Worm (Caenorhabditis elegans) whole organism, L2 larva: ENCODE data around the gene cec-5.

Experiments
- C34F6.9 ChIP-seq: fragments of 150-350 bp; optimal IDR thresholded peaks from 2 replicates; lab custom pipeline; 2014; ENCODE audit warnings: missing biosample characterization, missing genetic modification characterization
- Y55F3AM.14 ChIP-seq: fragments of 200-800 bp; sonication (Bioruptor generic); optimal IDR thresholded peaks from 2 replicates; lab custom pipeline; 2018; ENCODE audit warnings: mild to moderate bottlenecking, missing genetic modification characterization, missing compliant biosample characterization
- alr-1 ChIP-seq: fragments of 150-350 bp; optimal IDR thresholded peaks from 2 replicates; lab custom pipeline; 2014; ENCODE audit warnings: missing biosample characterization, missing genetic modification characterization
- aly-2 ChIP-seq: fragments of 150-350 bp; optimal IDR thresholded peaks from 2 replicates; lab custom pipeline; 2014; ENCODE audit warnings: missing biosample characterization, missing genetic modification characterization
- ama-1 ChIP-seq: fragments of 150-350 bp; optimal IDR thresholded peaks from 2 replicates; lab custom pipeline; 2018; ENCODE audit warnings: inconsistent platforms
- blmp-1 ChIP-seq: sonication (generic microtip); optimal IDR thresholded peaks from 2 replicates; lab custom pipeline; 2017; ENCODE audit warnings: missing genetic modification characterization, mild to moderate bottlenecking, missing compliant biosample characterization, antibody characterized with exemption, moderate library complexity; ENCODE audit not compliant: insufficient read depth
- ceh-16 ChIP-seq: fragments of 150-350 bp; optimal IDR thresholded peaks from 2 replicates; lab custom pipeline; 2014; ENCODE audit warnings: missing biosample characterization, missing genetic modification characterization
- ceh-82 ChIP-seq: fragments of 150-350 bp; optimal IDR thresholded peaks from 2 replicates; lab custom pipeline; 2014; ENCODE audit warnings: missing biosample characterization, missing genetic modification characterization
- dmd-4 ChIP-seq: sonication (generic microtip); optimal IDR thresholded peaks from 2 replicates; lab custom pipeline; 2017; ENCODE audit warnings: missing biosample characterization, missing genetic modification characterization
- fos-1 ChIP-seq: fragments of 150-350 bp; optimal IDR thresholded peaks from 2 replicates; lab custom pipeline; 2014; ENCODE audit warnings: missing biosample characterization, missing genetic modification characterization
- gmeb-1 ChIP-seq: fragments of 150-350 bp; optimal IDR thresholded peaks from 2 replicates; lab custom pipeline; 2014; ENCODE audit warnings: missing biosample characterization, missing genetic modification characterization
- lin-11 ChIP-seq: fragments of 150-350 bp; sonication (generic microtip); optimal IDR thresholded peaks from 2 replicates; lab custom pipeline; 2014; ENCODE audit warnings: missing biosample characterization, missing genetic modification characterization, inconsistent platforms, mixed read lengths
- lin-39 ChIP-seq: fragments of 150-350 bp; optimal IDR thresholded peaks from 2 replicates; lab custom pipeline; 2014; ENCODE audit warnings: missing biosample characterization, missing genetic modification reagents, missing genetic modification characterization
- lsy-2 ChIP-seq, 2 experiments: fragments of 150-350 bp in 1 of 2; sonication (generic microtip) in 1 of 2; optimal IDR thresholded peaks; 2 replicates each; lab custom pipeline; 2014 to 2017; ENCODE audit warnings: missing biosample characterization in 2 of 2, missing genetic modification characterization in 2 of 2
- mab-5 ChIP-seq: fragments of 150-350 bp; optimal IDR thresholded peaks from 2 replicates; lab custom pipeline; 2014; ENCODE audit warnings: missing biosample characterization, missing genetic modification characterization
- mbf-1 ChIP-seq: sonication (generic microtip); optimal IDR thresholded peaks from 2 replicates; lab custom pipeline; 2017; ENCODE audit warnings: missing biosample characterization, missing genetic modification characterization
- mdl-1 ChIP-seq, 2 experiments: fragments of 150-350 bp in 1 of 2; sonication (generic microtip) in 1 of 2; optimal IDR thresholded peaks; 2 replicates each; lab custom pipeline; 2017; ENCODE audit warnings: missing biosample characterization in 2 of 2, missing genetic modification characterization in 2 of 2
- nhr-10 ChIP-seq: sonication (generic microtip); optimal IDR thresholded peaks from 2 replicates; lab custom pipeline; 2017; ENCODE audit warnings: missing biosample characterization, missing genetic modification characterization
- nhr-11 ChIP-seq: fragments of 150-350 bp; optimal IDR thresholded peaks from 2 replicates; lab custom pipeline; 2014; ENCODE audit warnings: missing biosample characterization, missing genetic modification characterization
- nhr-12 ChIP-seq: fragments of 150-350 bp; optimal IDR thresholded peaks from 2 replicates; lab custom pipeline; 2014; ENCODE audit warnings: missing biosample characterization, missing genetic modification characterization
- nhr-129 ChIP-seq: fragments of 150-350 bp; optimal IDR thresholded peaks from 2 replicates; lab custom pipeline; 2014; ENCODE audit warnings: missing biosample characterization, missing genetic modification characterization
- nhr-21 ChIP-seq: fragments of 150-350 bp; optimal IDR thresholded peaks from 2 replicates; lab custom pipeline; 2014; ENCODE audit warnings: missing biosample characterization, missing genetic modification characterization
- nhr-23 ChIP-seq: fragments of 150-350 bp; optimal IDR thresholded peaks from 2 replicates; lab custom pipeline; 2014; ENCODE audit warnings: missing biosample characterization, missing genetic modification reagents, missing genetic modification characterization
- nhr-237 ChIP-seq: fragments of 150-350 bp; optimal IDR thresholded peaks from 2 replicates; lab custom pipeline; 2014; ENCODE audit warnings: missing biosample characterization, missing genetic modification characterization
- nhr-25 ChIP-seq: fragments of 150-350 bp; sonication (generic microtip); optimal IDR thresholded peaks from 3 replicates; lab custom pipeline; 2014; ENCODE audit warnings: missing biosample characterization, missing genetic modification characterization
- nhr-6 ChIP-seq: fragments of 150-350 bp; optimal IDR thresholded peaks from 2 replicates; lab custom pipeline; 2014; ENCODE audit warnings: missing biosample characterization, missing genetic modification characterization
- nhr-77 ChIP-seq: fragments of 150-350 bp; optimal IDR thresholded peaks from 2 replicates; lab custom pipeline; 2014; ENCODE audit warnings: missing biosample characterization, missing genetic modification characterization
- peb-1 ChIP-seq: fragments of 150-350 bp; optimal IDR thresholded peaks from 2 replicates; lab custom pipeline; 2014; ENCODE audit warnings: missing biosample characterization, missing genetic modification characterization
- sem-4 ChIP-seq: fragments of 150-350 bp; optimal IDR thresholded peaks from 2 replicates; lab custom pipeline; 2014; ENCODE audit warnings: missing biosample characterization, missing genetic modification reagents, missing genetic modification characterization
- skn-1 ChIP-seq: sonication (generic microtip); optimal IDR thresholded peaks from 2 replicates; lab custom pipeline; 2017; ENCODE audit warnings: missing biosample characterization, missing genetic modification characterization
- sma-3 ChIP-seq: sonication (generic microtip); optimal IDR thresholded peaks from 2 replicates; lab custom pipeline; 2016; ENCODE audit warnings: missing genetic modification reagents, missing genetic modification characterization, missing compliant biosample characterization
- sma-9 ChIP-seq, 2 experiments: fragments of 150-350 bp in 1 of 2; sonication (generic microtip) in 1 of 2; optimal IDR thresholded peaks; 2 replicates each; lab custom pipeline; 2014 to 2016; ENCODE audit warnings: missing genetic modification characterization in 2 of 2, mild to moderate bottlenecking in 1 of 2, missing biosample characterization in 1 of 2, missing compliant biosample characterization in 1 of 2, missing genetic modification reagents in 1 of 2, moderate library complexity in 1 of 2
- unc-55 ChIP-seq: fragments of 150-350 bp; sonication (generic microtip); optimal IDR thresholded peaks from 3 replicates; lab custom pipeline; 2014; ENCODE audit warnings: missing biosample characterization, missing genetic modification reagents, missing genetic modification characterization
- unc-62 ChIP-seq: fragments of 150-350 bp; optimal IDR thresholded peaks from 2 replicates; lab custom pipeline; 2014; ENCODE audit warnings: missing biosample characterization, missing genetic modification reagents, missing genetic modification characterization
- zag-1 ChIP-seq: fragments of 150-350 bp; optimal IDR thresholded peaks from 2 replicates; lab custom pipeline; 2014; ENCODE audit warnings: missing biosample characterization, missing genetic modification characterization
- ztf-1 ChIP-seq: fragments of 200-800 bp; sonication (Bioruptor generic); conservative IDR thresholded peaks from 2 replicates; pipeline ENCODE4 v1.3.6; 2022; ENCODE audit warnings: missing genetic modification characterization, missing compliant biosample characterization
- ztf-11 ChIP-seq: sonication (generic microtip); optimal IDR thresholded peaks from 2 replicates; lab custom pipeline; 2017; ENCODE audit warnings: missing biosample characterization, missing genetic modification characterization
- ztf-4 ChIP-seq: fragments of 150-350 bp; optimal IDR thresholded peaks from 2 replicates; lab custom pipeline; 2014; ENCODE audit warnings: missing biosample characterization, missing genetic modification characterization

The cec-5 gene

DNA sequence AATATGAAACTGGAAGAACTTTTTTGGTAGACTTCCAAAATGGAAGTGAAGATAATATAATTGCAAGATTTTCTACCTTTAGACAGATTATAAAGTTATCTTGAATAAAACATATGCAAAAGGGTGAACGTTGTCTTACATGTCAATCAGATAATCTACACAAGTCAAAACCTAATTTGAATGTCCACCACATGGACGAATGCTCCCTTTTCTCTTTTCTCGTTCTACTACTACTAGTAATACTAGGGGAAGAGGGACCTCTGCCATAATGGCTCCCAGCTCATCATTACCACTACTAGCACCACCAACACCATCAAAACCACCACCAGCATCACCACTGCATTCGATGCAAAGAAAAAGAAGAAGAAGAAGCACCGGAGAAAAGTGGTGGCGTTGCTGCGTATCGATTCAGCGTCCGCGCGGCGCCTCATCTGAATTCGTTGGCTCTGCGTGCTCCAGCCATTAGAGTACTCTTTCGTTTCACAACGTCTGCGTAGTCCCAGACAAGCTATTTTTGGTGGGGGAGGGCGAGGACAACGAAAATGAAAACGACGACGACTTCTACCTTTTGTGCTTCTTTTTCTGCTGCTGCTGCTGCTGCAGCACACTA, 5.5 kb upstream of the cec-5 start:
- TF ChIP-seq nhr-237 (no peak), lsy-2 (tag; optimal IDR thresholded peaks at IDR 0.05; lab: Kevin White, UChicago) (peak in 1 of 2 experiments; percentile 10), mab-5 (tag; lab: Kevin White, UChicago) (no peak), ztf-1 (GFP tag; lab: Robert Waterston, UW) (no peak), sma-3 (GFP tag; lab: Kevin White, UChicago) (no peak), sma-9 (GFP tag; optimal IDR thresholded peaks at IDR 0.05; lab: Kevin White, UChicago) (no peak), sma-9 (tag; optimal IDR thresholded peaks at IDR 0.05; lab: Kevin White, UChicago) (no peak), nhr-77 (tag; lab: Kevin White, UChicago) (no peak), unc-55 (GFP tag; lab: Kevin White, UChicago) (peak; percentile 69), zag-1 (tag; lab: Kevin White, UChicago) (peak; percentile 30), fos-1 (tag; lab: Kevin White, UChicago) (no peak), mdl-1 (tag; optimal IDR thresholded peaks at IDR 0.05; lab: Kevin White, UChicago) (no peak), peb-1 (tag; lab: Kevin White, UChicago) (no peak), C34F6.9 (tag; lab: Kevin White, UChicago) (peak; percentile 40)

DNA sequence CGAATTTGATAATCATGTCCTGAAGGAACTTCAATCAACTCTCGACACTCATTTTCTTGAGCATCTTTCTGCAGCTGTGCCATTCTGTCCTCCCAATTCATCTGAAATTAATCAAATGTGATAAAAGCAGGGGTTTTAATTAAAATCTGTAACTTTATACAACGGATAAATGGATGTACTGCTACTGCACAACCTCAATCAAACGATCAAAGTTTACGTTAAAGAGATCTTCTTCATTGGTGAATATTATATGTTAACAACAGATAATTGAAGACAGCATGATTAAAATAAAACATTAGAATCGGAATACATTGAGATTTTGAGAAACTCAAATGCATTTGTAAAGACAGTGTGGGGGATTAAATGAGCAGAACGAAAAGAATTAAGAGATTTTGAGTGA, 1.6 kb downstream of the cec-5 start, which contains the start of gene F32E10.5:
TSS of gene F32E10.5 (minus strand) at position 101 of the 400 bp plus-strand sequence.
- TF ChIP-seq dmd-4 (tag; lab: Kevin White, UChicago), result no peak
- TF ChIP-seq unc-62 (GFP tag; lab: Kevin White, UChicago), result no peak
- TF ChIP-seq sem-4 (tag; lab: Kevin White, UChicago), result no peak
- no peak for TF ChIP-seq ama-1 (lab: Kevin White, UChicago)
- TF ChIP-seq mbf-1 (tag; lab: Kevin White, UChicago), result no peak
- no peak for TF ChIP-seq aly-2 (tag; lab: Kevin White, UChicago)
- no peak for TF ChIP-seq ztf-1 (GFP tag; lab: Robert Waterston, UW)
- no peak for TF ChIP-seq Y55F3AM.14
- no peak for TF ChIP-seq unc-55 (GFP tag; lab: Kevin White, UChicago)
- no peak for TF ChIP-seq nhr-12 (tag; lab: Kevin White, UChicago)
- TF ChIP-seq alr-1 (tag; lab: Kevin White, UChicago), result no peak
- no peak for TF ChIP-seq peb-1 (tag; lab: Kevin White, UChicago)
- TF ChIP-seq nhr-11 (tag; lab: Kevin White, UChicago), result no peak
- no peak for TF ChIP-seq ztf-4 (tag; lab: Kevin White, UChicago)
- TF ChIP-seq lin-39 (tag; lab: Kevin White, UChicago), result no peak

DNA sequence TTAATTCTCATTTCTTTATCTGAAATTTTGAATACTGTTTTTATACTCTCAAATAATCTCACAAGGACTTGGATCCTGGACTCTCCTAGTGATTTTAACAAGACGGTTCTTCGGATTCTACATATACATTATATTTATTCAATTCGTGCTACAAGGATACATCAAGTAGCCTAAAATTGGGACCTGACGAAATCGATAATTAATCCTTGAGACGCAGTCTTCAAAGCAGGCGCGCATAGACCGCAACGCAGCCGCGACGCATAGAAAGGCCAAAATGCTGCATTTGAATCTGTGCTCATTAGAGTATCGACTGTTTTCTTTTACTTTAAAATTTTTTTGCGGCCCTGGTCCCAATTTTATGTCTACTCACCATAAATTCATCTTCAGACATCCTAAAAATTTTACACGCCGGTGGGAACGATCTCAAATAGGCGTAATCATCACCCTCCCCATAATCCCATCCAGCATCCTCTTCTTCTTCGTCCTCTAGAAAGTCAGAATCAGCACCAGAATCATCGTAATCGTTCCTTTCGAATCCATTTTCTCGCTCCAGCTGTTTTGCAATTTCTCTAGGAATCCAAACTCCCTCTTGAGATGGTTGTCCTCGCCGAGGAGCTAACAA, 4.7 kb downstream of the cec-5 start, which contains the start of gene cec-4:
TSS of gene cec-4 (plus strand) at position 572 of the 622 bp plus-strand sequence.
- TF ChIP-seq sem-4 (tag; lab: Kevin White, UChicago) (no peak), ztf-4 (tag; lab: Kevin White, UChicago) (no peak), zag-1 (tag; lab: Kevin White, UChicago) (no peak), aly-2 (tag; lab: Kevin White, UChicago) (no peak), lin-11 (tag; lab: Kevin White, UChicago) (no peak), unc-55 (GFP tag; lab: Kevin White, UChicago) (peak; percentile 14), mab-5 (tag; lab: Kevin White, UChicago) (no peak), nhr-23 (tag; lab: Kevin White, UChicago) (no peak)

DNA sequence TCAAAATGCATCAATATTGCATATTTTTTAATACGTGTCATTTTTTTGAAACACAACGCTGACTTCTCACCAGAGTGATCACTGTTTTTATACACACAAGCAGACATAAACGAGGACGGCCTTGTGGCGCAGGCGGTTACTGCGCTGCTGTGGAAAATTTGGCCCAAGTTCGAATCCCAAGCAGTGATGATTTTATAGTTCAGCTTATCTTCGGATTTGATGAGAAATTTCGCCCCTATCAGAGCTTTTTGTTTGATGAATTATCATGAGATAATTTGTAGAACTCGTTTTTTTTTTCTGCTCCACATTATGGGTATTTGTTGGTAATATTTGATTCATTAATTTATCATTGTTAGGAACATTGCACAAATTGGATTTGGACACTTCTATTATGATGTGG, 6.0 kb downstream of the cec-5 start:
- peak; percentile 70 for TF ChIP-seq Y55F3AM.14
- TF ChIP-seq ztf-1 (GFP tag; lab: Robert Waterston, UW), result no peak
- peak; percentile 79 for TF ChIP-seq nhr-21 (tag; lab: Kevin White, UChicago)
- peak; percentile 83 for TF ChIP-seq nhr-129 (tag; lab: Kevin White, UChicago)
- peak; percentile 79 for TF ChIP-seq sma-9 (GFP tag; optimal IDR thresholded peaks at IDR 0.05; lab: Kevin White, UChicago)
- no peak for TF ChIP-seq sma-9 (tag; optimal IDR thresholded peaks at IDR 0.05; lab: Kevin White, UChicago)
- peak; percentile 51 for TF ChIP-seq ztf-4 (tag; lab: Kevin White, UChicago)
- TF ChIP-seq nhr-12 (tag; lab: Kevin White, UChicago), result no peak
- no peak for TF ChIP-seq nhr-77 (tag; lab: Kevin White, UChicago)
- TF ChIP-seq lin-39 (tag; lab: Kevin White, UChicago), result no peak
- peak; percentile 66 for TF ChIP-seq gmeb-1 (tag; lab: Kevin White, UChicago)
- peak; percentile 36 for TF ChIP-seq nhr-6 (tag; lab: Kevin White, UChicago)
- no peak for TF ChIP-seq ceh-16 (tag; lab: Kevin White, UChicago)
- TF ChIP-seq C34F6.9 (tag; lab: Kevin White, UChicago), result peak; percentile 71
- no peak for TF ChIP-seq nhr-11 (tag; lab: Kevin White, UChicago)
- TF ChIP-seq nhr-10 (tag; lab: Kevin White, UChicago), result peak; percentile 28
- TF ChIP-seq ceh-82 (tag; lab: Kevin White, UChicago), result no peak
- no peak for TF ChIP-seq mbf-1 (tag; lab: Kevin White, UChicago)
- TF ChIP-seq fos-1 (tag; lab: Kevin White, UChicago), result peak; percentile 72
- no peak for TF ChIP-seq alr-1 (tag; lab: Kevin White, UChicago)
- TF ChIP-seq ama-1 (lab: Kevin White, UChicago), result peak; percentile 11
- TF ChIP-seq lsy-2 (tag; optimal IDR thresholded peaks at IDR 0.05; lab: Kevin White, UChicago), result peak; percentile 60 to 77
- TF ChIP-seq sma-3 (GFP tag; lab: Kevin White, UChicago), result peak; percentile 77
- no peak for TF ChIP-seq dmd-4 (tag; lab: Kevin White, UChicago)
- TF ChIP-seq lin-11 (tag; lab: Kevin White, UChicago), result peak; percentile 10
- no peak for TF ChIP-seq nhr-23 (tag; lab: Kevin White, UChicago)
- peak; percentile 30 for TF ChIP-seq mab-5 (tag; lab: Kevin White, UChicago)
- no peak for TF ChIP-seq nhr-237
- TF ChIP-seq skn-1, result no peak
- peak; percentile 22 for TF ChIP-seq blmp-1 (tag; lab: Kevin White, UChicago)
- peak; percentile 59 for TF ChIP-seq nhr-25 (tag; lab: Kevin White, UChicago)
- TF ChIP-seq unc-55 (GFP tag; lab: Kevin White, UChicago), result peak; percentile 78
- TF ChIP-seq zag-1 (tag; lab: Kevin White, UChicago), result peak; percentile 45
- no peak for TF ChIP-seq ztf-11 (tag; lab: Kevin White, UChicago)
